Worm (Caenorhabditis elegans) whole organism, dauer: ENCODE results near the gene lact-1.

ENCODE experiments used
- unc-62 ChIP-seq: sonication (generic microtip); optimal IDR thresholded peaks from 2 replicates; lab custom pipeline; 2017; ENCODE audit warnings: missing biosample characterization, missing genetic modification reagents, missing genetic modification characterization

Gene lact-1

DNA sequence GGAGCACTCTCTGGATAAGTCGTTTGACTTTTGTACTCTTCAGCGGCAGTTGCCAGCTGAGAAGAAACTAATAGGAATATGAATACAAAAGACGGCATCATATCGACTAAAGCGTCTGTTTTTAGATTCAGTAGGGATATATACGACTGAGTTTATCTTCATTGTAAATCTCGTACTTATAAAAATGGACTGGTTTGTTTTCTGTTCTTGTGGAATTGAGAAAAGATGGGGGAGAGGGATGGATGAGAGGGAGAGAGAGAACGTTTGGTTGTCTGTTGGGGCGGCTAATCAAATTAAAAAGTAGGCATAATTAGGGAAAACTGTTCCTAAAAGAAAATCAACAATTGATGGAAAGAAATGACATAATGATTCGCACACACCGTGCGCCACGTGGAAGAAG is 9.2 kb upstream of the lact-1 start, which contains the start of gene grd-7:
Gene grd-7 (minus strand): TSS at position 101 of the 400 bp plus-strand sequence.
- TF ChIP-seq unc-62 (GFP tag; lab: Kevin White, UChicago), result no peak

DNA sequence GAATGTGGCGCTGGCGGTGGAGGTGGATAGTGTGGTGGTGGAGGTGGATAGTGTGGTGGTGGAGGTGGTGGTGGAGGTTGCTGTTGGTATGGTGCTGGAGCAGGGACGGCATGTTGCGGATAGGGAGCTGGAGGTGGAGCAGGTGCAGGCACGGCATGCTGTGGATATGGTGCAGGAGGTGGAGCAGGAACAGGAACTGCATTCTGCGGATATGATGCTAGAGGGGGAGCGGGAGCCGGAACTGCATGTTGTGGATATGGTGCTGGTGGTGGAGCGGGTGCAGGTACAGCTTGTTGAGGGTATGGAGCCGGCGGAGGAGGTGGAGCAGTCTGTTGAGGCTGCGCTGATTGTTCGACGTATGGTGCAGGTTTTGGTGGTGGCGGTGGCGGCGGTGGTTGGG is 8.8 kb upstream of the lact-1 start:
- no peak for TF ChIP-seq unc-62 (GFP tag; lab: Kevin White, UChicago)

DNA sequence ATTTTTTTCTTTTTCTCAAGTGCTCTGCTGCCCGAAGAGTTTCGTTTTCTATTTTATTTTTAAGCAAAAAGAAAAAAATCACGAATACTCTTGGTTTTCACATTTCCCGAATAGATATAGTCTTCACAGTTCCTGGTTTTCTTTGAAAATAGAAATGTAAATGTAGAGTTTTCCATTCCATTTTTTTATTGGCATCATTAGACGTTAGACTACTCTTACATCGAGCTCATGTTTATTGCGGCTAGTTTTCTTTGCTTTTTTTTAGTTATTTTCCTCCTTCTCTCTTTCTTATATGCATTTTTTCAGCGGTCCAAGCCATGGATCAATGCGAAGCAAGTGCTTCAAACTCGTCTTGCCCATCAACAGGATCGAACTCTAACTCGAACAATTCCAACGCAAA is 5.2 kb upstream of the lact-1 start, which contains the start of gene F46H5.2:
Gene F46H5.2 (plus strand): TSS at position 301 of the 400 bp plus-strand sequence.
- TF ChIP-seq unc-62 (GFP tag; lab: Kevin White, UChicago), result no peak

DNA sequence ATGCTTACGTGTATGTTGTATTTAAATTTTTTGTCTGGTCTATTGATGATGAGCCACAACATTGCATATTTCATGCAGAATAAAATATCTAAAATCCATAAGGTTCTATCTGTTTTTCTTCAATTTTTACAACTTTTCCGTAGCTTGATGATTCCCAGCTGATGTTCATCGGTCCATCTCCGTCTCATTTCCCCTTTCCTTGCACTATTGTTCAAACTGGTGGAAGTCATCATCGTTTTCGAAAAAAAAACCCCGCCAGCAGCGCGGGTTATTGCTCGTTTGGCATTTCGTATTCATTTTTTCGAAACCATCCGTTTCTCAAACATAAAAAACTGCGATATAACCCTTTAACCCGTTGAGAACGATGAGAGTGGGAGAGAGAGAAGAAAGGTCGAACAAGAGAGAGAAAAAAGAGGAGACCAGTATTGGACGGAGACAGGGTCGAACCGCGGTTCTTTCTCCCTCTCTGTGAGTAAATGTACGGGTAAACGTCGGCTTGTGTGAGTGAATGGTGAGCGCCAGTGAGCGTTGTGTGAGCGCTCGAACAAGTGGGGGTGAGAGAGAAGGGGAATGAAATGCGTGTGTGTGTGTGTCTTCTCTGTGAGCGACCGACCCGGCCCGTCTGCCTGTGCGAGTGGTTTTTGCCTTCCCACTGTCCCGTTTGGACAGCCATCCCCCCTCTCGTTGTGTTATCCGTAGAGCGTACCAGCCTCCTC is 4.6 kb upstream of the lact-1 start:
- TF ChIP-seq unc-62 (GFP tag; lab: Kevin White, UChicago), result no peak

DNA sequence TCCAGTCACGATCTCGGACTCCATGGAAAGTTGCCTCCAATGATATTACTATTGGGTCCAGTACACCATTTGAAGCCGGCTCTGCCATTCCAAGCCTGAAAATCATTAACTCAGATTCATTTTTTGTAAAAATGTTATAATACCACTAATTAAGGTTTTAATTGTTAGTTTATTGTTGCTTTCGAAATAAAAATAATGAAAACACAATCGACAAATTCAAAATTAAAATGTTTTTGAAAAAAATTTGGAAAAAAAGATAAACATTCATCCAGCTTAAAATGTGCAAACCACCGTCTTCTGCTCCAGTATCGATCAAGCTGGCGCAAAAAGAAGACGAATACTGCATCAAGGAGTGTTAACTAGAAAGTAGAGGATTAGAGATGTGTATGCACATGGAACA is 3.3 kb downstream of the lact-1 start, which contains the start of gene F46H5.5:
Gene F46H5.5 (minus strand): TSS at position 101 of the 400 bp plus-strand sequence.
- no peak for TF ChIP-seq unc-62 (GFP tag; lab: Kevin White, UChicago)

DNA sequence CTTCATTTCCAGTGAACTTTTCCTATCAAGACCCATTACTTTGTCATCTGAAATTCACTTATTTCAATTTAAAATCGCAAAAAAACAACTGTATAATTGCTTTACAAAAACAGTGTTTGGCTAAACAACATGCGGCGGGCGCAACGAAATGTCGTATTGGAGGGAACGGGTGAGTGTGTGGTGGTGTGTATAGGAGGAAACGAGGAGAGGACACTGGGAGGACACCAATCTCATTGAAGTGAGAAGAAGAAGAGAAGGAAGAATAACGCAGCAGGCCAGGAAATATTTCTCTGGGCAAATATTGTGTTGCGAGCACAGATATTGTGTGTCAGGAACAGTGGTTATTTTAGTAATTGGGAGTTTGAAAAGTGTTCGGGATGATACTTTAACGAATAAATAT is 5.6 kb downstream of the lact-1 start, which contains the start of gene F46H5.4:
Gene F46H5.4 (minus strand): TSS at position 53 of the 400 bp plus-strand sequence.
- no peak for TF ChIP-seq unc-62 (GFP tag; lab: Kevin White, UChicago)

DNA sequence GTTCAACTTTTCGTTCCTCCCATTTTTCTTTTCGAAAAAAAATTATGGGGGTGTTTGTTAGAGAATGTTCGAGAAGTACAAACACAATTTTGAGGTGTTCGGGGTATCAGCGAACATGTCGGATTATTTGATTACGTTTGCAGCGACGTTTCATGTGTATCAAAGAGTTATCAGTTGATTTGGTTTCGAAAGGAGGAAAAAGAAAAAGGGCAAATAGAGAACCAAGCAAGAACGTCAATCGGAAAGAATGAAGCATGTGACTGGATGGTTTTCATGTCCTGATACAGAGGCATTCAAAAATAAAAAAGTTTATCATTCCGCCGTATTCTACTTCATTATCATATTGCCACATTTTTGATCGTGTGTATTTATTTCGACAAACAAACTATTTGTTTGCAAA is 15.4 kb downstream of the lact-1 start:
- no peak for TF ChIP-seq unc-62 (GFP tag; lab: Kevin White, UChicago)

DNA sequence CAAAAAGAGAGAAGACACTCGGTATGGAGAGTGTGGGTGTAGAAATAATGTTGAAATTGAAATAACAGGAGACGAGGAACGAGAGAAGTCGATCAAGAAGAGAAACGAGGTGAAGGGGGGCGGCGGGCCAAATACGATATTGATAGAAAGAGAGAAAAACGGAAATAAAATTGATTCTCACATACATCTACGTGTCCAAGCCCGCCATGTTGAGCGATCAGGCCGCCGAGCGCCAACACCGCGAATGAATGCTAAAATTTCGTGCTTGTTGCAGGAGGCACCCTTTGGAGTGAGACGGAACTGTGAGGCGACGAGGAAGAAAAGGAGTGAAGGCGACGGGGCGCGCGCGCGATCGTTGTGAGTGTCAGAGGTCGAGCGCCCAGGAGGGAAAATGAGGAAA is 17.3 kb downstream of the lact-1 start, which contains the start of gene F46H5.7:
Gene F46H5.7 (minus strand): TSS at position 106 of the 400 bp plus-strand sequence.
- TF ChIP-seq unc-62 (GFP tag; lab: Kevin White, UChicago), result no peak

DNA sequence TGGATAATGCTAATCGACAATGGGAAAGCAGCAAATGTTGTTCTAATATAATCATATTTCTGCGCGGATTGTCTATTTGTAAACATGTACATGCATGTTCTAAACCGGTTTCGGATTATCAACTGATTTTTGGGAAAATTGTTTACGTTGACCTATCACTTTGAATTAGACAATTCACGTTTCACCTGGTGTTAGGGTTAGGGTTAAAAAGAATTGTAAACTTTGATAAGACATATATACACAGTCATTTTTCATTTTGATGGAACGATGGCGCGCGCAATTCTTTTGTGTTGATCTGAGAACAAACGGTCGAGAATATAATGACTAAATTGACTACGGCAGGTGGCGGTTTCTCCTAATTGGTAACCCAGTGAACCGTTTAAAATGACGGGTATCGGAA is 18.1 kb downstream of the lact-1 start:
- no peak for TF ChIP-seq unc-62 (GFP tag; lab: Kevin White, UChicago)

DNA sequence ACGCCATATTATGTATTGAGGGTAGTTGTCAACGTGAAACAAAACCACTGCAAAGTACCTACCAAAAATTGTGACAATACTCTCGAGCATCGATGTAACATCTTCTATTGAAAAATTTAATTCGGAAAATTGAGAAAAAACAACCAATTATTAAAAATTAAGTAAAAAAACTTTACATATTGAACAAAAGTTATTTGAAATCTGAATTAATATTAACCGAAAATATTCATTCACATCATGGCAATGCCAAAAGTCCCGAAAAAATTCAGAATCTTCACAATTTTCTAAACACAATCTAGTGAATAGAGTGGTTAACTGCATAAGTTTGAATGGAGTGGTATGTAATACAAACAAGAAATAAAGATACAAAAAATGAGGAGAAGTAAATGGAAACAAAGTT is 21.6 kb downstream of the lact-1 start, which contains the start of gene F46H5.3:
Gene F46H5.3 (minus strand): TSS at position 101 of the 400 bp plus-strand sequence.
- no peak for TF ChIP-seq unc-62 (GFP tag; lab: Kevin White, UChicago)

DNA sequence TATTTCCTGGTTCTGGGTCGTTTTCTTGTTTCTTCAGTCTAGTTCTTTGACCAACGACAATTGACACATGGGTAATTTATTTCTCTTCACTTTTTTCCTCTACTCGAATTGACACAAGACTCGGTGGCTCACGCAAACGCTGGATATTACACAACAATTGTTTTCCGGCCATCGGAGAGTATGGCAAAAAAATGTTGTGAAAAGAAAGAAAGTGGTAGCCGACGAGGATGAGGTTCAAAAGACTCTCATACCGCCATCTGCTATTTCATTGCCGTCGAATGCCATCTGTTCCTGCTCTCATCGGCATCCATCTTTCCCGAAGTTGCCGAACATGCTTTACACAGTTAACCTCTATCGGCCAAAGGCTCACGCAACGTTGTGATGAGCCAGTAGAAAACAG is 23.5 kb downstream of the lact-1 start:
- TF ChIP-seq unc-62 (GFP tag; lab: Kevin White, UChicago), result no peak

DNA sequence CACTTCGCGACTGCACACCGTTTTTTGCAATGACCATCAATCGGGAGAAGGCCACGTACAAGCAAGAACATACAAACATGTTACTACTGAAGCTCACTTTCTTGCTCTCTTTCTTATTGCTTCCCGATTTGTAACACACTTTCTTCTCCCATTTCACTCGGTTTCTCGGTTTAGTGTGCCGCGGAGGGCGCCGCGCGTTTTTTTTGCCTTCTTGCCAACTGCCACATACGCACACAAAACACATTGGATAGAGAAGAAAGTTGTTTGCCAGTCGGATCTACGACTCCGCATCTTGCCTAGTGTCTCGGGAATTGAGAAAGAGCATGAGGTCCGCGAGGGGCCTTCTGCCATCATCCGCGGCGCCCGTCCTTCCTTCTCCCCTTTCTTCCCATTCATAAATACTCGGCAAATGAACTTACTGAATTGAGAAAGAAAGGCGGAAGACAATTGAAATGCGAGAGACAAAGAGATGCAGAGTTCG is 25.4 kb downstream of the lact-1 start:
- TF ChIP-seq unc-62 (GFP tag; lab: Kevin White, UChicago), result no peak

DNA sequence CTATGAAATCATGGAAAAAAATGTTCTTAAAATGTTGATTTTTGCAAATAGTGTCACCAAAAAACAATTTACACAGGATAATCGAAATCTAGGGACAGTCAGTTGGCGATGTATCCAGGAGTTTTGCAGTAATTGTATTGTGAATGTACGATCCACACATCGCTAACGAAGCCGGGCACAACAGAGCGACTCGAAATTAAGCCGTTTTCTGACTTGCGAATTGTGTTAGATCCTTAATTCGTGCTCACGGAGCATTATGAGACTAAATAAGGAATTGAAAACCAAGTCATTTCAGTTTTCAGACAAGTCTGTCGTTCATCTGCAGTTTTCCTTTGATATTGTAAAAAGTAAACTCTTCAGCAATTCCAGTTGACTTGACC is 26.1 kb downstream of the lact-1 start:
- no peak for TF ChIP-seq unc-62 (GFP tag; lab: Kevin White, UChicago)

DNA sequence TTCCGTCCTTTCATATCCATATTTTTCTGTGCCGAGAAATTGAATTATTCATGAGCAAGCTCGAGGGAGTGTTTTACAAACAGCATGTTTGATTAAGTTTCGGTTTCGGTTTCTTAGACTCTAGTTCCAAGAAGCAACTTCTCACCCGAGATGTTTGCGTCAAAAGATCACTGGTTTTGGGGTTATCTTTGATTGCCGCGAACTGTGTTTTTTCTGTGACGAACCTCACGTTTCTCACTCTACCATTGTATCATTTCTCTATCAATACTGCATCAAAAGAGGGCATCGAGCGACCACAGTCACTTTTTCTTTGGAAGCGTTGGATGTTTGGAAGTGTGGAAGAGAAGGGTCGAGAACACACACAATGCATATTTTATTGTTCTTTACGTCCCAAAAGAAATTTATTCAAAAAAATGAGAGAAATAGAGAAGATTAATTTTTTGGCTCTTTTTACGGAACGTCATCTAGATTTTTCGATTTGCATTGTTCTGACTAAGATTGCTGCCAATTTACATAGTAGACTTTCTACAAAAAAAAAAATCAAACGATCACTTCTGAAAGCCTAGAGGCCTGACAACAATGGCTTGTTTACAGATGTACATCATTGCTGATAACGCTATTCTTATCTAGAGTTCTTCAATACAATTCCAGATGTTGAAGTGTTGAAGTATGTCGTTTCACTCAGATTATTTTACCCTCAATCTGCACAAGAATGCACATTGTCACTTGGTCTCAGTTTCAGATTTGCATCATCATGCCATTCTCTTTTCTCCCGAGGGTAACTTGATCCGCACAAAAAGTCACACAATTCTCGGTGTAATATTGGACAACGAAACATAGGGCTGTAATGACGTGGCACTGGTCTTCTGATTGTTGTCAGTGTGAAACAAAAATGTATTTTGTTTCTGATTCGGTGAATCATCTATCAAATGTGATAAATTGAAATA is 26.8 kb downstream of the lact-1 start:
- no peak for TF ChIP-seq unc-62 (GFP tag; lab: Kevin White, UChicago)

DNA sequence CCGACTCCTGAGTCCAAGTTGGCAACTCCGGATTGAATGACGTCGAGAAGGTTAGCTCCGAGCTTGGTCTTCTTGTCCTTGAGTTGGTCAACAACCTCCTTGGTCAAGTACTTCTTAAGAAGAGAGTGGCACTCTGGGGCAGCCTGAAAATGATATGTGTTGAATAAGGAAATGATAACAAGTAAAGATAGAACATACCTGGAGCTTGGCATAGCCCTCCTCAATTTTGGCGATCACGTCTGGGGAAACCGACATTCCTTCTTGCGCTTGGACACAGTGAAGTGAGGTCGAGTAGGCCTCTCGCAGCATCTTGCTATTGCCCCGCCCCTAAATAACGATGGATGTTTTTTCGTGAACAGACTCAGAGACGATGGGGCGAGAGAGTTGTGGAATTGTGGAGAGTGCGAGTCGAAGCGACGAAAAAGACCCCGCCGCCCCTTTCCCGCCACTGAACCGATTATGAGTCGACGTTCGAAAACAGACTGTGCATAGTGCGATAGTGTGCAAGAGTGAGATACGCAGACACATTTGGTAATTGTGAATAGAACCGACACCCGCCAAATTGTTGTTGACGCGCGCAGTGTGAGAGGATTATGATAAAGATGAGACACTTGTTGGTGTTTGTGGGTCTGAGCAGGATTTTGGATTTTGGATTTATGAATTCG is 27.9 kb downstream of the lact-1 start:
- no peak for TF ChIP-seq unc-62 (GFP tag; lab: Kevin White, UChicago)
